Fruit fly (Drosophila melanogaster) whole organism, prepupa: ENCODE data around the gene CG14662.

Experiments used
- CG10631 ChIP-seq: fragments of 200-800 bp; sonication (Bioruptor generic); optimal IDR thresholded peaks from 2 replicates; lab custom pipeline; 2016; ENCODE audit warnings: missing biosample characterization, missing genetic modification characterization
- CG10669 ChIP-seq: fragments of 200-800 bp; sonication (Bioruptor generic); optimal IDR thresholded peaks from 3 replicates; lab custom pipeline; 2018; ENCODE audit warnings: missing biosample characterization, mild to moderate bottlenecking, missing genetic modification characterization, moderate library complexity
- CG11762 ChIP-seq: fragments of 200-800 bp; sonication (Bioruptor generic); optimal IDR thresholded peaks from 3 replicates; lab custom pipeline; 2016; ENCODE audit warnings: missing biosample characterization, missing genetic modification characterization; ENCODE audit not compliant: insufficient read depth
- CG11902 ChIP-seq: fragments of 200-800 bp; sonication (Bioruptor generic); optimal IDR thresholded peaks from 3 replicates; lab custom pipeline; 2016; ENCODE audit warnings: missing biosample characterization, missing genetic modification characterization
- CG15336 ChIP-seq: fragments of 200-800 bp; sonication (Bioruptor generic); IDR thresholded peaks from 2 replicates; pipeline ENCODE4 v1.3.6; 2022; ENCODE audit warnings: missing biosample characterization, missing genetic modification characterization
- CG3032 ChIP-seq: fragments of 200-800 bp; optimal IDR thresholded peaks from 2 replicates; lab custom pipeline; 2019; ENCODE audit warnings: missing biosample characterization, mild to moderate bottlenecking, missing genetic modification characterization, moderate library complexity
- CG32006 ChIP-seq: fragments of 200-800 bp; sonication (Bioruptor generic); optimal IDR thresholded peaks from 3 replicates; lab custom pipeline; 2017; ENCODE audit warnings: missing biosample characterization, mild to moderate bottlenecking, missing genetic modification characterization
- CG34406 ChIP-seq: fragments of 200-800 bp; sonication (Bioruptor generic); optimal IDR thresholded peaks from 3 replicates; lab custom pipeline; 2016; ENCODE audit warnings: missing biosample characterization, missing genetic modification characterization
- CG3919 ChIP-seq: fragments of 200-800 bp; sonication (Bioruptor generic); optimal IDR thresholded peaks from 3 replicates; lab custom pipeline; 2016; ENCODE audit warnings: missing biosample characterization, missing genetic modification characterization
- CG4318 ChIP-seq: fragments of 200-800 bp; sonication (Bioruptor generic); optimal IDR thresholded peaks from 3 replicates; lab custom pipeline; 2017; ENCODE audit warnings: missing biosample characterization, mild to moderate bottlenecking, missing genetic modification characterization
- CG6163 ChIP-seq: fragments of 200-800 bp; sonication (Bioruptor generic); IDR thresholded peaks from 3 replicates; pipeline ENCODE4 v1.3.6; 2022; ENCODE audit warnings: missing biosample characterization, missing genetic modification characterization
- CG6276 ChIP-seq: fragments of 200-800 bp; sonication (Bioruptor generic); optimal IDR thresholded peaks from 2 replicates; lab custom pipeline; 2017; ENCODE audit warnings: missing biosample characterization, mild to moderate bottlenecking, missing genetic modification characterization
- CG6808 ChIP-seq: fragments of 200-800 bp; sonication (Bioruptor generic); optimal IDR thresholded peaks from 3 replicates; lab custom pipeline; 2017; ENCODE audit warnings: missing biosample characterization, missing genetic modification characterization, mild to moderate bottlenecking, moderate library complexity, missing genetic modification reagents
- CG6854 ChIP-seq: fragments of 200-800 bp; sonication (Bioruptor generic); optimal IDR thresholded peaks from 2 replicates; lab custom pipeline; 2017; ENCODE audit warnings: missing biosample characterization, mild to moderate bottlenecking, missing genetic modification characterization
- CG8319 ChIP-seq: fragments of 200-800 bp; sonication (Bioruptor generic); optimal IDR thresholded peaks from 3 replicates; lab custom pipeline; 2016; ENCODE audit warnings: missing biosample characterization, missing genetic modification characterization
- CG8632 ChIP-seq: fragments of 200-800 bp; sonication (Bioruptor generic); optimal IDR thresholded peaks from 3 replicates; lab custom pipeline; 2016; ENCODE audit warnings: missing biosample characterization, missing genetic modification characterization
- CG9139 ChIP-seq: fragments of 200-800 bp; sonication (Bioruptor generic); optimal IDR thresholded peaks from 3 replicates; lab custom pipeline; 2017; ENCODE audit warnings: missing biosample characterization, mild to moderate bottlenecking, missing genetic modification characterization
- Eip75B ChIP-seq: fragments of 200-800 bp; sonication (Bioruptor generic); optimal IDR thresholded peaks from 3 replicates; lab custom pipeline; 2016; ENCODE audit warnings: missing biosample characterization, missing genetic modification characterization
- Eip78C ChIP-seq: fragments of 200-800 bp; sonication (Bioruptor generic); peaks from one replicate; lab custom pipeline; 2016; ENCODE audit warnings: missing biosample characterization, missing genetic modification characterization
- Ets21C ChIP-seq: fragments of 200-800 bp; sonication (Bioruptor generic); optimal IDR thresholded peaks from 3 replicates; lab custom pipeline; 2016; ENCODE audit warnings: missing biosample characterization, missing genetic modification characterization
- Ets96B ChIP-seq: fragments of 200-800 bp; optimal IDR thresholded peaks from 2 replicates; lab custom pipeline; 2019; ENCODE audit warnings: missing biosample characterization, mild to moderate bottlenecking, missing genetic modification characterization, moderate library complexity
- Hr39 ChIP-seq: fragments of 200-800 bp; sonication (Bioruptor generic); optimal IDR thresholded peaks from 2 replicates; lab custom pipeline; 2016; ENCODE audit warnings: missing biosample characterization, missing genetic modification characterization
- Hr4 ChIP-seq: fragments of 200-800 bp; sonication (Bioruptor generic); optimal IDR thresholded peaks from 3 replicates; lab custom pipeline; 2016; ENCODE audit warnings: missing biosample characterization, missing genetic modification characterization
- Lpt ChIP-seq: fragments of 200-800 bp; sonication (Bioruptor generic); optimal IDR thresholded peaks from 3 replicates; lab custom pipeline; 2016; ENCODE audit warnings: missing biosample characterization, missing genetic modification characterization
- Met ChIP-seq: fragments of 200-800 bp; sonication (Bioruptor generic); optimal IDR thresholded peaks from 3 replicates; lab custom pipeline; 2016; ENCODE audit warnings: missing biosample characterization, missing genetic modification characterization
- OdsH ChIP-seq: fragments of 200-800 bp; sonication (Bioruptor generic); optimal IDR thresholded peaks from 3 replicates; lab custom pipeline; 2016; ENCODE audit warnings: missing biosample characterization, missing genetic modification characterization
- Sox102F ChIP-seq: fragments of 200-800 bp; sonication (Bioruptor generic); optimal IDR thresholded peaks from 2 replicates; lab custom pipeline; 2016; ENCODE audit warnings: missing biosample characterization, mild to moderate bottlenecking, missing genetic modification characterization
- Sox14 ChIP-seq: fragments of 200-800 bp; sonication (Bioruptor generic); optimal IDR thresholded peaks from 3 replicates; lab custom pipeline; 2016; ENCODE audit warnings: missing biosample characterization, missing genetic modification characterization
- Sox15 ChIP-seq: fragments of 200-800 bp; sonication (Bioruptor generic); optimal IDR thresholded peaks from 3 replicates; lab custom pipeline; 2016; ENCODE audit warnings: missing biosample characterization, missing genetic modification characterization
- achi ChIP-seq: fragments of 200-800 bp; sonication (Bioruptor generic); optimal IDR thresholded peaks from 3 replicates; lab custom pipeline; 2016; ENCODE audit warnings: missing biosample characterization, missing genetic modification characterization
- acj6 ChIP-seq: fragments of 200-800 bp; sonication (Bioruptor generic); optimal IDR thresholded peaks from 3 replicates; lab custom pipeline; 2016; ENCODE audit warnings: missing biosample characterization, missing genetic modification characterization
- cyc ChIP-seq: fragments of 200-800 bp; sonication (Bioruptor generic); optimal IDR thresholded peaks from 3 replicates; lab custom pipeline; 2016; ENCODE audit warnings: missing biosample characterization, missing genetic modification characterization
- dsx ChIP-seq: fragments of 200-800 bp; optimal IDR thresholded peaks from 3 replicates; lab custom pipeline; 2019; ENCODE audit warnings: missing biosample characterization, mild to moderate bottlenecking, missing genetic modification characterization, moderate library complexity; ENCODE audit not compliant: poor library complexity, severe bottlenecking
- eg ChIP-seq: fragments of 200-800 bp; sonication (Bioruptor generic); IDR thresholded peaks from 3 replicates; pipeline ENCODE4 v1.3.6; 2022; ENCODE audit warnings: missing biosample characterization, missing genetic modification characterization
- esn ChIP-seq: fragments of 200-800 bp; sonication (Bioruptor generic); optimal IDR thresholded peaks from 2 replicates; lab custom pipeline; 2016; ENCODE audit warnings: missing biosample characterization, mild to moderate bottlenecking, missing genetic modification characterization, moderate library complexity
- fd59A ChIP-seq: fragments of 200-800 bp; sonication (Bioruptor generic); optimal IDR thresholded peaks from 2 replicates; lab custom pipeline; 2017; ENCODE audit warnings: missing biosample characterization, mild to moderate bottlenecking, missing genetic modification characterization, missing genetic modification reagents
- fkh ChIP-seq: fragments of 200-800 bp; sonication (Bioruptor generic); optimal IDR thresholded peaks from 3 replicates; lab custom pipeline; 2017; ENCODE audit warnings: missing biosample characterization, mild to moderate bottlenecking, missing genetic modification characterization, moderate library complexity
- lz ChIP-seq: fragments of 200-800 bp; sonication (Bioruptor generic); optimal IDR thresholded peaks from 3 replicates; lab custom pipeline; 2016; ENCODE audit warnings: missing biosample characterization, missing genetic modification characterization
- salr ChIP-seq, 2 experiments: fragments of 200-800 bp; sonication (Bioruptor generic); optimal IDR thresholded peaks; 3 replicates each; lab custom pipeline; 2016 to 2018; ENCODE audit warnings: missing biosample characterization in 2 of 2, missing genetic modification characterization in 2 of 2, mild to moderate bottlenecking in 1 of 2
- spab ChIP-seq: fragments of 200-800 bp; sonication (Bioruptor generic); optimal IDR thresholded peaks from 2 replicates; lab custom pipeline; 2017; ENCODE audit warnings: missing biosample characterization, mild to moderate bottlenecking, missing genetic modification characterization, missing genetic modification reagents
- svp ChIP-seq: fragments of 200-800 bp; sonication (Bioruptor generic); peaks from one replicate; lab custom pipeline; 2016; ENCODE audit warnings: missing biosample characterization, missing genetic modification characterization
- vri ChIP-seq: fragments of 200-800 bp; sonication (Bioruptor generic); optimal IDR thresholded peaks from 3 replicates; lab custom pipeline; 2016; ENCODE audit warnings: missing biosample characterization, mild to moderate bottlenecking, missing genetic modification characterization

CG14662 gene

DNA sequence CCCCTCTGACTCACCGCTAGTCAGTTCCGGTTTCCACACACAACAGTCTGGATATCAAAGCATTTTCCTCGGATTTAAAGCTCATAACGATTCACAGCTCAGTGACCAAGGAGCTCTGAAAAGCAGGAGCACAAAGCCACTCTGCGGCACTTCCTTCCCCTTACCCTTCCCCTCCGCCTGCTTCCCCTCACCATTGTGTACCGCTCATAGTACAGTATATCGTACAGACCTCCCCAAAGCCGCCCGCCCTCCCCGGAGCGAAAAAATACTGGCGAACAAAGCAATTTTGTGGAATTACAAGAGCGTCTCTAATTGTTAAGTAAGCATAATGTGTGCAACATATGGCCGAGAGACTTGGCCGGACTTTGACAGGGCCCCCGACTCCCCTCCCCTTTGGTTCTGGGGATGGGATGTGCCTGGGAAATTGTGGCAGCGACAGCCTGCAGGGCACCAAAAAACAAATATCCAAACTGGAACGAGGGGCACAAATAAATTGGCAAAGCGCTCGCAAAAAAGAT lies 2.9 kb downstream of the CG14662 start (continued):
- TF ChIP-seq eg (no peak), Hr4 (GFP tag; lab: Kevin White, UChicago) (no peak), salr (GFP tag; optimal IDR thresholded peaks at IDR 0.05; lab: Kevin White, UChicago) (no peak), OdsH (GFP tag; lab: Kevin White, UChicago) (no peak), acj6 (GFP tag; lab: Kevin White, UChicago) (no peak), achi (GFP tag; lab: Kevin White, UChicago) (no peak), CG8632 (no peak), CG34406 (GFP tag; lab: Kevin White, UChicago) (no peak), CG11902 (GFP tag; lab: Kevin White, UChicago) (no peak), Lpt (GFP tag; lab: Kevin White, UChicago) (no peak), CG6808 (GFP tag; lab: Kevin White, UChicago) (peak; percentile 42), Eip78C (peak; percentile 33), fkh (GFP tag; lab: Kevin White, UChicago) (no peak), CG8319 (GFP tag; lab: Kevin White, UChicago) (no peak), CG4318 (no peak), CG6276 (GFP tag; lab: Kevin White, UChicago) (no peak), CG10669 (GFP tag; lab: Kevin White, UChicago) (no peak), cyc (GFP tag; lab: Kevin White, UChicago) (no peak), spab (peak; percentile 13), fd59A (no peak), CG6163 (GFP tag; lab: Robert Waterston, UW) (0 out of 3 replicates have a peak, but pooled peaks have one; percentile 16), dsx (GFP tag; lab: Kevin White, UChicago) (peak; percentile 14), Sox15 (GFP tag; lab: Kevin White, UChicago) (no peak)
- TF ChIP-seq, all 60 proteins: peak for 7

dm6 chr3R:4980069-4980797 lies 3.8 kb downstream of the CG14662 start:
- TF ChIP-seq Sox14 (GFP tag; lab: Kevin White, UChicago) (no peak), CG11762 (GFP tag; lab: Kevin White, UChicago) (no peak), CG8632 (no peak), Hr39 (GFP tag; lab: Kevin White, UChicago) (no peak), Ets96B (tag; lab: Kevin White, UChicago) (no peak), lz (GFP tag; lab: Kevin White, UChicago) (no peak), CG9139 (no peak), achi (GFP tag; lab: Kevin White, UChicago) (no peak)

- TF ChIP-seq CG15336 (GFP tag; lab: Robert Waterston, UW) = no peak
- TF ChIP-seq acj6 (GFP tag; lab: Kevin White, UChicago) = peak; percentile 9
- TF ChIP-seq CG10631 = peak; percentile 4
- peak; percentile 27 for TF ChIP-seq Sox102F
- peak; percentile 10 for TF ChIP-seq CG32006 (GFP tag; lab: Kevin White, UChicago)
- peak; percentile 40 for TF ChIP-seq CG3032 (tag; lab: Kevin White, UChicago)
- no peak for TF ChIP-seq CG8319 (GFP tag; lab: Kevin White, UChicago)
- peak; percentile 5 for TF ChIP-seq CG3919 (GFP tag; lab: Kevin White, UChicago)
- TF ChIP-seq CG6163 (GFP tag; lab: Robert Waterston, UW) = 0 out of 3 replicates have a peak, but pooled peaks have one; percentile 9
- TF ChIP-seq Met = peak; percentile 46
- peak; percentile 9 for TF ChIP-seq esn (GFP tag; lab: Kevin White, UChicago)
- peak; percentile 4 for TF ChIP-seq CG6854 (GFP tag; lab: Kevin White, UChicago)
- TF ChIP-seq Eip75B (GFP tag; lab: Kevin White, UChicago) = peak; percentile 13
- no peak for TF ChIP-seq vri (GFP tag; lab: Kevin White, UChicago)
- TF ChIP-seq dsx (GFP tag; lab: Kevin White, UChicago) = peak; percentile 57
- peak; percentile 65 for TF ChIP-seq svp (GFP tag; lab: Kevin White, UChicago)
- TF ChIP-seq OdsH (GFP tag; lab: Kevin White, UChicago) = peak; percentile 4
- TF ChIP-seq CG10669 (GFP tag; lab: Kevin White, UChicago) = peak; percentile 23
- TF ChIP-seq CG11762 (GFP tag; lab: Kevin White, UChicago) = no peak
- no peak for TF ChIP-seq CG11902 (GFP tag; lab: Kevin White, UChicago)
- TF ChIP-seq Ets21C = no peak
- TF ChIP-seq Eip78C = peak; percentile 53
These were observed 4.8 kb downstream of the CG14662 start for dm6 chr3R:4979143-4979728.
